Fruit fly (Drosophila melanogaster): ENCODE measurements around the gene CG31937.

The CG31937 gene

DNA sequence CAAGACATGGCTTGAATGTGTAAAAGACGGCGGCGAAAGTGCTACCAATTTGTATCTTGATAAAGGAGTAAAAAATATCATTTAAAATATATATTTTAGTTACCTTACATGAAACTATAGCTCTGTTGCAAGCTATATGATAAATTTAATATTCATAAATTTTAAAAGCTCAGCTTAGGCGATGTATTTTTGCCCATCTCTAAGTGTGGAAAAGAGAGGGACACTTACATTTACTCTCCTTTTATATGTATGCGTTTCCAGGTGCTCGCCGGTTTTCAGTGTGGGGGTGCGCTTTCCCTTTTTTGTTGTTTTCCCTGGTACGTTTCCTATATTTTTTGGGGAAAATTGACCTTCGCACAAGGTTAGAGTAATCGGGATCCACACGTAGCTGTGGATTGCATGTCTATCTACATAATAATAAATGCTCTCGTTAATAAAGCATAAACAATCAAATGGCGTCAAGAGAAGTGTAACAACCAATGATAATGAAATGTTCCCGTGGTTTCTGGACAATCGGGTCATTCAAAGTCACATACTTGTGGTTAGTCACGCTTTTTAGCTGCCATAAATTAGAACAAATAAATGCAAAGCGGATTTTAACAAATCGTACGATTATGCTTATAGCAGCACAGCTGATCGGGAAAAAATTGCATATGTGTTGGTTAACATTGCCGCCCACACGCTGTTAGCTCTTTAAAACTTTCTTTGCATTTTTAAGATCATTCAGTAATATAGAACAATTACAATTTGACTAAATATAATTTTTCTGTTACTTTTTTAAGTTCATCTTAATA is 1.7 kb upstream of the CG31937 start (continued):
- TF ChIP-seq sna (GFP tag; IDR thresholded peaks at IDR 0.05; ENCODE audit: partially characterized antibody) (peak; percentile 99), pan (optimal IDR thresholded peaks at IDR 0.05) (no peak), pan (GFP tag; optimal IDR thresholded peaks at IDR 0.05 in 1 of 2, IDR thresholded peaks at IDR 0.05 in 1 of 2) (peak in 1 of 2 experiments; percentile 95), Hmr (GFP tag; optimal IDR thresholded peaks at IDR 0.05) (peak; percentile 99), CG17186 (GFP tag; optimal IDR thresholded peaks at IDR 0.05) (peak; percentile 71), crp (GFP tag; optimal IDR thresholded peaks at IDR 0.05) (no peak), CG10321 (GFP tag; IDR thresholded peaks at IDR 0.05) (peak; percentile 78; the same call in 1 of the 2 replicates), CG3407 (GFP tag; optimal IDR thresholded peaks at IDR 0.05) (peak; percentile 96), CG11247 (GFP tag; IDR thresholded peaks at IDR 0.05) (peak; percentile 97), bsh (GFP tag; optimal IDR thresholded peaks at IDR 0.05) (peak; percentile 98), CG11560 (tag; IDR thresholded peaks at IDR 0.05) (peak; percentile 91), gcm (GFP tag; optimal IDR thresholded peaks at IDR 0.05) (peak; percentile 98), BEAF-32 (GFP tag; optimal IDR thresholded peaks at IDR 0.05) (peak; percentile 92), CG14441 (GFP tag; IDR thresholded peaks at IDR 0.05) (peak; percentile 96), CG12071 (GFP tag; optimal IDR thresholded peaks at IDR 0.05) (peak; percentile 90), so (GFP tag; IDR thresholded peaks at IDR 0.05) (peak; percentile 97), Stat92E (GFP tag; optimal IDR thresholded peaks at IDR 0.05) (peak in 1 of 3 experiments; percentile 97), CG13123 (GFP tag; optimal IDR thresholded peaks at IDR 0.05) (peak; percentile 92), ro (GFP tag; IDR thresholded peaks at IDR 0.05) (peak; percentile 91), GATAe (GFP tag; conservative IDR thresholded peaks at IDR 0.05) (peak; percentile 89), B-H1 (GFP tag; IDR thresholded peaks at IDR 0.05) (peak; percentile 90), ftz-f1 (GFP tag; optimal IDR thresholded peaks at IDR 0.05) (peak; percentile 89), CG12391 (tag; optimal IDR thresholded peaks at IDR 0.05) (peak; percentile 98), D (optimal IDR thresholded peaks at IDR 0.05) (no peak), D (GFP tag; optimal IDR thresholded peaks at IDR 0.05) (peak; percentile 94), Mes4 (GFP tag; optimal IDR thresholded peaks at IDR 0.05) (peak; percentile 74), Six4 (GFP tag; optimal IDR thresholded peaks at IDR 0.05) (peak; percentile 95), CG12299 (tag; optimal IDR thresholded peaks at IDR 0.05) (peak; percentile 99), CG18764 (GFP tag; optimal IDR thresholded peaks at IDR 0.05) (peak; percentile 86), dimm (GFP tag; IDR thresholded peaks at IDR 0.05) (peak; percentile 78), pros (GFP tag; optimal IDR thresholded peaks at IDR 0.05) (peak; percentile 91), sim (GFP tag; IDR thresholded peaks at IDR 0.05) (peak; percentile 88; the same call in 1 of the 2 replicates), Trl (optimal IDR thresholded peaks at IDR 0.05) (peak; percentile 57 to 79), Trl (GFP tag; optimal IDR thresholded peaks at IDR 0.05) (peak; percentile 80), CG17568 (GFP tag; optimal IDR thresholded peaks at IDR 0.05) (peak; percentile 97), vfl (GFP tag; optimal IDR thresholded peaks at IDR 0.05) (peak; percentile 94), CG9437 (GFP tag; optimal IDR thresholded peaks at IDR 0.05) (peak; percentile 93), CG8944 (GFP tag; optimal IDR thresholded peaks at IDR 0.05) (peak; percentile 64), Ssrp (tag; optimal IDR thresholded peaks at IDR 0.05) (peak; percentile 97), BtbVII (GFP tag; optimal IDR thresholded peaks at IDR 0.05) (peak; percentile 97), ind (GFP tag; optimal IDR thresholded peaks at IDR 0.05) (peak; percentile 95), slp2 (GFP tag; optimal IDR thresholded peaks at IDR 0.05) (peak; percentile 74), ems (GFP tag; optimal IDR thresholded peaks at IDR 0.05) (peak; percentile 92), HHEX (GFP tag; optimal IDR thresholded peaks at IDR 0.05) (peak; percentile 96), CG10209 (GFP tag; optimal IDR thresholded peaks at IDR 0.05) (peak; percentile 98), NFAT (GFP tag; IDR thresholded peaks at IDR 0.05) (peak; percentile 92; the same call in 1 of the 2 replicates), ewg (GFP tag; optimal IDR thresholded peaks at IDR 0.05) (peak; percentile 100), fd64A (GFP tag; optimal IDR thresholded peaks at IDR 0.05) (peak; percentile 75), luna (GFP tag; optimal IDR thresholded peaks at IDR 0.05) (peak; percentile 38)

Data from whole organism, embryonic.